Worm (Caenorhabditis elegans): ENCODE data around the gene srbc-60.
"Not testable (repeated sequence)": the region's sequence is repeated elsewhere in the genome, so short reads cannot be mapped to it uniquely, and the experiment has no call there.

The srbc-60 gene

ce11 chrV:810281-810862, 30.3 kb downstream of the srbc-60 start, which contains the start of gene R13D11.4:
Gene R13D11.4, plus strand, starts transcription at chrV:810812.
- no peak for TF ChIP-seq W03F9.2 (tag; optimal IDR thresholded peaks at IDR 0.05)

- no peak for TF ChIP-seq W03F9.2 (tag; optimal IDR thresholded peaks at IDR 0.05)
- TF ChIP-seq dao-5 (tag; optimal IDR thresholded peaks at IDR 0.05): no peak
- TF ChIP-seq him-1 (tag; optimal IDR thresholded peaks at IDR 0.05): no peak
Measured at ce11 chrV:813101-813500, 33.0 kb downstream of the srbc-60 start, which contains the start of gene R13D11.10. Gene R13D11.10, minus strand, starts transcription at chrV:813201.

ce11 chrV:814716-815115, 34.6 kb downstream of the srbc-60 start, which contains the start of gene R13D11.3:
Gene R13D11.3, plus strand, starts transcription at chrV:815016.
- no peak for TF ChIP-seq W03F9.2 (tag; optimal IDR thresholded peaks at IDR 0.05)

- TF ChIP-seq dao-5 (tag; optimal IDR thresholded peaks at IDR 0.05) (no peak), W03F9.2 (tag; optimal IDR thresholded peaks at IDR 0.05) (no peak), him-1 (tag; optimal IDR thresholded peaks at IDR 0.05) (no peak)
Measured at ce11 chrV:817182-817581, 37.1 kb downstream of the srbc-60 start, which contains the start of gene R13D11.1. Gene R13D11.1, plus strand, starts transcription at chrV:817482.

ce11 chrV:820629-821028, 40.5 kb downstream of the srbc-60 start, which contains the start of gene srx-32:
Gene srx-32, minus strand, starts transcription at chrV:820729.
- not testable (repeated sequence) for TF ChIP-seq him-1, dao-5, W03F9.2 (tag; optimal IDR thresholded peaks at IDR 0.05)

ce11 chrV:822922-823321, 42.8 kb downstream of the srbc-60 start, which contains the start of gene srx-31:
Gene srx-31, minus strand, starts transcription at chrV:823022.
- not testable (repeated sequence) for TF ChIP-seq dao-5, him-1, W03F9.2 (tag; optimal IDR thresholded peaks at IDR 0.05)

- TF ChIP-seq him-1 (tag; optimal IDR thresholded peaks at IDR 0.05) (no peak), dao-5 (tag; optimal IDR thresholded peaks at IDR 0.05) (no peak), W03F9.2 (tag; optimal IDR thresholded peaks at IDR 0.05) (no peak)
Measured at ce11 chrV:826097-826496, 46.0 kb downstream of the srbc-60 start, which contains the start of gene F41H8.2. Gene F41H8.2, plus strand, starts transcription at chrV:826397.

Data from whole organism, L4/young adult.